Fruit fly (Drosophila melanogaster): ENCODE data around the gene NimC3.

dm6 chr2L:14022130-14022735 is 2.2 kb upstream of the NimC3 start:
- TF ChIP-seq psq (optimal IDR thresholded peaks at IDR 0.05) (no peak), insv (optimal IDR thresholded peaks at IDR 0.05) (no peak)
